Fruit fly (Drosophila melanogaster) whole organism, embryonic: ENCODE results near the gene fusl.

Source experiments
- CG12236 ChIP-seq: fragments of 200-800 bp; sonication (Bioruptor generic); optimal IDR thresholded peaks from 2 replicates; lab custom pipeline; 2016; ENCODE audit warnings: missing biosample characterization, missing genetic modification characterization
- CG12391 ChIP-seq: fragments of 200-800 bp; sonication (Bioruptor generic); optimal IDR thresholded peaks from 3 replicates; lab custom pipeline; 2018; ENCODE audit warnings: missing biosample characterization, mild to moderate bottlenecking, missing genetic modification characterization, moderate library complexity
- CG15011 ChIP-seq: fragments of 200-800 bp; sonication (Bioruptor generic); optimal IDR thresholded peaks from 3 replicates; lab custom pipeline; 2018; ENCODE audit warnings: missing biosample characterization, mild to moderate bottlenecking, missing genetic modification characterization
- CG15073 ChIP-seq: fragments of 200-800 bp; sonication (Bioruptor generic); optimal IDR thresholded peaks from 2 replicates; lab custom pipeline; 2016; ENCODE audit warnings: missing biosample characterization, missing genetic modification characterization
- CG15514 ChIP-seq: fragments of 200-800 bp; sonication (Bioruptor generic); optimal IDR thresholded peaks from 3 replicates; lab custom pipeline; 2017; ENCODE audit warnings: missing biosample characterization, missing genetic modification characterization, mild to moderate bottlenecking, moderate library complexity, missing genetic modification reagents
- CG1602 ChIP-seq: fragments of 200-800 bp; sonication (Bioruptor generic); optimal IDR thresholded peaks from 3 replicates; lab custom pipeline; 2016; ENCODE audit warnings: missing biosample characterization, missing genetic modification characterization
- CG17328 ChIP-seq: fragments of 200-800 bp; sonication (Bioruptor generic); IDR thresholded peaks from 2 replicates; pipeline ENCODE4 v1.3.6; 2022; ENCODE audit warnings: missing biosample characterization, missing genetic modification characterization
- CG17912 ChIP-seq: fragments of 200-800 bp; sonication (Bioruptor generic); optimal IDR thresholded peaks from 2 replicates; lab custom pipeline; 2018; ENCODE audit warnings: missing biosample characterization, mild to moderate bottlenecking, missing genetic modification characterization
- CG2678 ChIP-seq: fragments of 200-800 bp; sonication (Bioruptor generic); optimal IDR thresholded peaks from 3 replicates; lab custom pipeline; 2019; ENCODE audit warnings: missing biosample characterization, mild to moderate bottlenecking, missing genetic modification characterization, moderate library complexity
- CG31224 ChIP-seq: fragments of 200-800 bp; sonication (Bioruptor generic); IDR thresholded peaks from 2 replicates; pipeline ENCODE4 v1.3.6; 2022; ENCODE audit warnings: missing biosample characterization, missing genetic modification characterization
- CG3847 ChIP-seq: fragments of 200-800 bp; sonication (Bioruptor generic); IDR thresholded peaks from 2 replicates; pipeline ENCODE4 v1.3.6; 2022; ENCODE audit warnings: missing biosample characterization, missing genetic modification characterization
- CG3995 ChIP-seq: fragments of 200-800 bp; sonication (Bioruptor generic); optimal IDR thresholded peaks from 3 replicates; lab custom pipeline; 2016; ENCODE audit warnings: missing biosample characterization, missing genetic modification characterization
- CG4404 ChIP-seq: fragments of 200-800 bp; sonication (Bioruptor generic); IDR thresholded peaks from 2 replicates; pipeline ENCODE4 v1.3.6; 2022; ENCODE audit warnings: missing biosample characterization, missing genetic modification characterization
- CG4424 ChIP-seq: fragments of 200-800 bp; sonication (Bioruptor generic); optimal IDR thresholded peaks from 3 replicates; lab custom pipeline; 2016; ENCODE audit warnings: missing biosample characterization, missing genetic modification characterization
- CG8924 ChIP-seq: fragments of 200-800 bp; optimal IDR thresholded peaks from 3 replicates; lab custom pipeline; 2019; ENCODE audit warnings: missing biosample characterization, mild to moderate bottlenecking, missing genetic modification characterization, moderate library complexity
- CG9609 ChIP-seq: fragments of 200-800 bp; sonication (Bioruptor generic); optimal IDR thresholded peaks from 3 replicates; lab custom pipeline; 2016; ENCODE audit warnings: missing biosample characterization, missing genetic modification characterization
- CG9797 ChIP-seq: fragments of 200-800 bp; sonication (Bioruptor generic); optimal IDR thresholded peaks from 3 replicates; lab custom pipeline; 2018; ENCODE audit warnings: missing biosample characterization, mild to moderate bottlenecking, missing genetic modification characterization
- E2f1 ChIP-seq: fragments of 200-800 bp; sonication (Bioruptor generic); IDR thresholded peaks from 2 replicates; pipeline ENCODE4 v1.3.6; 2022; ENCODE audit warnings: missing biosample characterization, missing genetic modification characterization
- Fer1 ChIP-seq: fragments of 200-800 bp; sonication (Bioruptor generic); optimal IDR thresholded peaks from 2 replicates; lab custom pipeline; 2017; ENCODE audit warnings: missing biosample characterization, mild to moderate bottlenecking, missing genetic modification characterization
- Fer3 ChIP-seq: fragments of 200-800 bp; sonication (Bioruptor generic); optimal IDR thresholded peaks from 2 replicates; lab custom pipeline; 2018; ENCODE audit warnings: missing biosample characterization, mild to moderate bottlenecking, missing genetic modification characterization, moderate library complexity
- GATAe ChIP-seq: fragments of 200-800 bp; sonication (Bioruptor generic); conservative IDR thresholded peaks from 2 replicates; pipeline ENCODE4 v1.3.6; 2022; ENCODE audit warnings: missing biosample characterization, missing genetic modification characterization
- Gsc ChIP-seq: fragments of 200-800 bp; sonication (Bioruptor generic); IDR thresholded peaks from 2 replicates; pipeline ENCODE4 v1.3.6; 2022; ENCODE audit warnings: missing biosample characterization, missing genetic modification characterization
- HmgD ChIP-seq: fragments of 200-800 bp; sonication (Bioruptor generic); optimal IDR thresholded peaks from 3 replicates; lab custom pipeline; 2016; ENCODE audit warnings: missing biosample characterization, missing genetic modification characterization
- Jarid2 ChIP-seq: fragments of 200-800 bp; sonication (Bioruptor generic); optimal IDR thresholded peaks from 3 replicates; lab custom pipeline; 2017; ENCODE audit warnings: mild to moderate bottlenecking, missing biosample characterization, missing genetic modification reagents, missing genetic modification characterization
- Mes4 ChIP-seq: fragments of 200-800 bp; sonication (Bioruptor generic); optimal IDR thresholded peaks from 2 replicates; lab custom pipeline; 2016; ENCODE audit warnings: missing biosample characterization, missing genetic modification characterization
- NC2α ChIP-seq: fragments of 200-800 bp; sonication (Bioruptor generic); optimal IDR thresholded peaks from 2 replicates; lab custom pipeline; 2016; ENCODE audit warnings: missing biosample characterization, missing genetic modification characterization
- NK7.1 ChIP-seq: fragments of 200-800 bp; sonication (Bioruptor generic); optimal IDR thresholded peaks from 3 replicates; lab custom pipeline; 2016; ENCODE audit warnings: missing biosample characterization, missing genetic modification characterization
- Nf-YC ChIP-seq: fragments of 200-800 bp; optimal IDR thresholded peaks from 3 replicates; lab custom pipeline; 2019; ENCODE audit warnings: missing biosample characterization, mild to moderate bottlenecking, missing genetic modification characterization, moderate library complexity
- NfI ChIP-seq: fragments of 200-800 bp; sonication (Bioruptor generic); optimal IDR thresholded peaks from 3 replicates; lab custom pipeline; 2018; ENCODE audit warnings: missing biosample characterization, mild to moderate bottlenecking, missing genetic modification characterization, moderate library complexity
- Oaz ChIP-seq: fragments of 200-800 bp; sonication (Bioruptor generic); IDR thresholded peaks from 2 replicates; pipeline ENCODE4 v1.3.6; 2022; ENCODE audit warnings: missing biosample characterization, missing genetic modification characterization
- Spps ChIP-seq: fragments of 200-800 bp; sonication (Bioruptor generic); optimal IDR thresholded peaks from 2 replicates; lab custom pipeline; 2018; ENCODE audit warnings: missing biosample characterization, mild to moderate bottlenecking, missing genetic modification characterization
- abd-A ChIP-seq: fragments of 200-800 bp; sonication (Bioruptor generic); optimal IDR thresholded peaks from 3 replicates; lab custom pipeline; 2019; ENCODE audit warnings: missing biosample characterization, mild to moderate bottlenecking, missing genetic modification characterization, moderate library complexity
- ac ChIP-seq: fragments of 200-800 bp; sonication (Bioruptor generic); optimal IDR thresholded peaks from 3 replicates; lab custom pipeline; 2017; ENCODE audit warnings: missing biosample characterization, mild to moderate bottlenecking, missing genetic modification characterization
- amos ChIP-seq: fragments of 200-800 bp; sonication (Bioruptor generic); IDR thresholded peaks from 2 replicates; pipeline ENCODE4 v1.3.6; 2022; ENCODE audit warnings: missing biosample characterization, missing genetic modification characterization; ENCODE audit not compliant: partially characterized antibody
- aop ChIP-seq: fragments of 200-800 bp; sonication (Bioruptor generic); IDR thresholded peaks from 2 replicates; pipeline ENCODE4 v1.3.6; 2022; ENCODE audit warnings: missing biosample characterization, missing genetic modification characterization
- bab2 ChIP-seq: fragments of 200-800 bp; sonication (Bioruptor generic); optimal IDR thresholded peaks from 2 replicates; lab custom pipeline; 2016; ENCODE audit warnings: missing biosample characterization, missing genetic modification characterization
- bigmax ChIP-seq: fragments of 200-800 bp; sonication (Bioruptor generic); optimal IDR thresholded peaks from 2 replicates; lab custom pipeline; 2018; ENCODE audit warnings: missing biosample characterization, mild to moderate bottlenecking, missing genetic modification characterization
- bowl ChIP-seq: fragments of 200-800 bp; sonication (Bioruptor generic); IDR thresholded peaks from 2 replicates; pipeline ENCODE4 v1.3.6; 2022; ENCODE audit warnings: missing biosample characterization, missing genetic modification characterization
- dati ChIP-seq: fragments of 200-800 bp; sonication (Bioruptor generic); IDR thresholded peaks from 2 replicates; pipeline ENCODE4 v1.3.6; 2022; ENCODE audit warnings: missing biosample characterization, missing genetic modification characterization
- dysf ChIP-seq: fragments of 200-800 bp; sonication (Bioruptor generic); IDR thresholded peaks from 3 replicates; pipeline ENCODE4 v1.3.6; 2022; ENCODE audit warnings: missing biosample characterization, missing genetic modification characterization
- emc ChIP-seq: fragments of 200-800 bp; sonication (Bioruptor generic); optimal IDR thresholded peaks from 2 replicates; lab custom pipeline; 2016; ENCODE audit warnings: missing biosample characterization, missing genetic modification characterization
- exex ChIP-seq: fragments of 200-800 bp; sonication (Bioruptor generic); optimal IDR thresholded peaks from 4 replicates; lab custom pipeline; 2018; ENCODE audit warnings: missing biosample characterization, mild to moderate bottlenecking, missing genetic modification characterization, moderate library complexity
- fru ChIP-seq: fragments of >200 bp; optimal IDR thresholded peaks from 2 replicates; lab custom pipeline; 2017
- gsb ChIP-seq: fragments of 200-800 bp; sonication (Bioruptor generic); IDR thresholded peaks from 2 replicates; pipeline ENCODE4 v1.3.6; 2022; ENCODE audit warnings: missing biosample characterization, missing genetic modification characterization
- lab ChIP-seq: fragments of 200-800 bp; sonication (Bioruptor generic); optimal IDR thresholded peaks from 3 replicates; lab custom pipeline; 2017; ENCODE audit warnings: missing biosample characterization, missing genetic modification characterization, mild to moderate bottlenecking, moderate library complexity, missing genetic modification reagents
- lmd ChIP-seq: fragments of 200-800 bp; sonication (Bioruptor generic); IDR thresholded peaks from 2 replicates; pipeline ENCODE4 v1.3.6; 2022; ENCODE audit warnings: missing biosample characterization, missing genetic modification characterization
- nerfin-2 ChIP-seq: fragments of 200-800 bp; sonication (Bioruptor generic); IDR thresholded peaks from 2 replicates; pipeline ENCODE4 v1.3.6; 2022; ENCODE audit warnings: missing biosample characterization, missing genetic modification characterization; ENCODE audit not compliant: partially characterized antibody
- psq ChIP-seq: fragments of 200-800 bp; sonication (Bioruptor generic); optimal IDR thresholded peaks from 2 replicates; lab custom pipeline; 2017; ENCODE audit warnings: missing biosample characterization, missing genetic modification characterization
- sim ChIP-seq: fragments of 200-800 bp; sonication (Bioruptor generic); IDR thresholded peaks from 2 replicates; pipeline ENCODE4 v1.3.6; 2022; ENCODE audit warnings: missing biosample characterization, missing genetic modification characterization
- tgo ChIP-seq: fragments of 200-800 bp; sonication (Bioruptor generic); IDR thresholded peaks from 3 replicates; pipeline ENCODE4 v1.3.6; 2022; ENCODE audit warnings: missing biosample characterization, missing genetic modification characterization
- tll ChIP-seq, 2 experiments: fragments of 200-800 bp in 1 of 2; fragments of >200 bp in 1 of 2; sonication (Bioruptor generic) in 1 of 2; optimal IDR thresholded peaks; 2 replicates each; lab custom pipeline; 2017 to 2019; ENCODE audit warnings: missing biosample characterization in 2 of 2, missing genetic modification characterization in 2 of 2, mild to moderate bottlenecking in 1 of 2, moderate library complexity in 1 of 2

The fusl gene

dm6 chr2L:5338024-5338720 lies at the start of gene fusl (continued):
- no peak for TF ChIP-seq amos
- TF ChIP-seq sim (GFP tag; lab: Robert Waterston, UW): no peak
- no peak for TF ChIP-seq CG4404 (GFP tag; lab: Robert Waterston, UW)
- no peak for TF ChIP-seq CG12391 (tag; lab: Kevin White, UChicago)
- no peak for TF ChIP-seq E2f1 (GFP tag; lab: Robert Waterston, UW)
- TF ChIP-seq CG31224 (GFP tag; lab: Robert Waterston, UW): no peak
- TF ChIP-seq CG3995 (GFP tag; lab: Kevin White, UChicago): peak; percentile 56
- TF ChIP-seq Fer3 (tag; lab: Kevin White, UChicago): no peak
- no peak for TF ChIP-seq CG9609 (GFP tag; lab: Kevin White, UChicago)
- TF ChIP-seq CG8924 (tag; lab: Kevin White, UChicago): no peak
- TF ChIP-seq Spps: no peak
- TF ChIP-seq CG15514 (GFP tag; lab: Kevin White, UChicago): no peak
- no peak for TF ChIP-seq aop (GFP tag; lab: Robert Waterston, UW)
- no peak for TF ChIP-seq Oaz
- no peak for TF ChIP-seq HmgD (GFP tag; lab: Kevin White, UChicago)
- TF ChIP-seq nerfin-2 (GFP tag; lab: Robert Waterston, UW): no peak
- no peak for TF ChIP-seq bowl (GFP tag; lab: Robert Waterston, UW)
- TF ChIP-seq bab2 (GFP tag; lab: Kevin White, UChicago): no peak
- TF ChIP-seq abd-A: peak; percentile 0
- no peak for TF ChIP-seq CG15073
- peak; percentile 59 for TF ChIP-seq exex (tag; lab: Kevin White, UChicago)
- no peak for TF ChIP-seq CG15011 (GFP tag; lab: Kevin White, UChicago)
- TF ChIP-seq lab (GFP tag; lab: Kevin White, UChicago): no peak
- no peak for TF ChIP-seq Jarid2 (GFP tag; lab: Kevin White, UChicago)
- TF ChIP-seq Mes4: no peak
- TF ChIP-seq CG2678 (tag; lab: Kevin White, UChicago): peak; percentile 20
- TF ChIP-seq CG4424 (GFP tag; lab: Kevin White, UChicago): no peak
- TF ChIP-seq CG9797 (GFP tag; lab: Kevin White, UChicago): no peak
- no peak for TF ChIP-seq GATAe (GFP tag; lab: Robert Waterston, UW)
- TF ChIP-seq emc (GFP tag; lab: Kevin White, UChicago): no peak
- no peak for TF ChIP-seq Gsc (GFP tag; lab: Robert Waterston, UW)
- no peak for TF ChIP-seq ac
- TF ChIP-seq CG17912 (GFP tag; lab: Kevin White, UChicago): no peak
- TF ChIP-seq tll (GFP tag; optimal IDR thresholded peaks at IDR 0.05; lab: Kevin White, UChicago): no peak
- TF ChIP-seq CG17328 (GFP tag; lab: Robert Waterston, UW): no peak
- TF ChIP-seq NC2α: no peak
- TF ChIP-seq psq (GFP tag; lab: Kevin White, UChicago): no peak
- TF ChIP-seq tgo (GFP tag; lab: Robert Waterston, UW): no peak
- TF ChIP-seq NK7.1 (GFP tag; lab: Kevin White, UChicago): no peak
- no peak for TF ChIP-seq CG12236 (GFP tag; lab: Kevin White, UChicago)
- TF ChIP-seq dati (GFP tag; lab: Robert Waterston, UW): no peak
- TF ChIP-seq fru (lab: Kevin White, UChicago): no peak
- no peak for TF ChIP-seq lmd (GFP tag; lab: Robert Waterston, UW)
- no peak for TF ChIP-seq gsb
- no peak for TF ChIP-seq bigmax
- no peak for TF ChIP-seq CG3847 (GFP tag; lab: Robert Waterston, UW)
- TF ChIP-seq NfI: no peak
- TF ChIP-seq CG1602 (GFP tag; lab: Kevin White, UChicago): no peak
- no peak for TF ChIP-seq Nf-YC (tag; lab: Kevin White, UChicago)
- no peak for TF ChIP-seq dysf (GFP tag; lab: Robert Waterston, UW)
- no peak for TF ChIP-seq Fer1
